Worm (Caenorhabditis elegans) whole organism, young adult: ENCODE data around the gene egli-1.

ENCODE experiments used
- C06A6.2 ChIP-seq: fragments of 200-800 bp; sonication (Bioruptor generic); conservative IDR thresholded peaks from 2 replicates; pipeline ENCODE4 v1.3.6; 2022; ENCODE audit warnings: missing genetic modification characterization, missing compliant biosample characterization
- D2030.7 ChIP-seq: fragments of 200-800 bp; sonication (Bioruptor generic); IDR thresholded peaks from 2 replicates; pipeline ENCODE4 v1.3.6; 2022; ENCODE audit warnings: missing genetic modification reagents, missing genetic modification characterization, missing compliant biosample characterization
- F22D6.2 ChIP-seq: sonication (generic microtip); optimal IDR thresholded peaks from 2 replicates; lab custom pipeline; 2016; ENCODE audit warnings: mild to moderate bottlenecking, missing genetic modification characterization, missing compliant biosample characterization
- F23B12.7 ChIP-seq: sonication (generic microtip); optimal IDR thresholded peaks from 2 replicates; lab custom pipeline; 2017; ENCODE audit warnings: missing genetic modification characterization, mild to moderate bottlenecking, missing compliant biosample characterization, antibody characterized with exemption, moderate library complexity; ENCODE audit not compliant: insufficient read depth
- F39B2.1 ChIP-seq: fragments of 200-800 bp; sonication (Bioruptor generic); IDR thresholded peaks from 2 replicates; pipeline ENCODE4 v1.3.6; 2022; ENCODE audit warnings: missing genetic modification reagents, missing genetic modification characterization, missing compliant biosample characterization
- F57A8.1 ChIP-seq: fragments of 200-800 bp; sonication (Bioruptor generic); optimal IDR thresholded peaks from 2 replicates; lab custom pipeline; 2018; ENCODE audit warnings: mild to moderate bottlenecking, missing genetic modification characterization, moderate library complexity, missing compliant biosample characterization
- K12H6.12 ChIP-seq: fragments of 200-800 bp; sonication (Bioruptor generic); optimal IDR thresholded peaks from 2 replicates; lab custom pipeline; 2018; ENCODE audit warnings: mild to moderate bottlenecking, missing genetic modification characterization, missing compliant biosample characterization
- T26A5.8 ChIP-seq: sonication (generic microtip); optimal IDR thresholded peaks from 2 replicates; lab custom pipeline; 2016; ENCODE audit warnings: missing genetic modification characterization, missing compliant biosample characterization
- Y79H2A.3 ChIP-seq: fragments of 200-800 bp; sonication (Bioruptor generic); conservative IDR thresholded peaks from 2 replicates; pipeline ENCODE4 v1.3.6; 2022; ENCODE audit warnings: missing genetic modification reagents, missing genetic modification characterization, missing compliant biosample characterization
- akir-1 ChIP-seq: fragments of 200-800 bp; sonication (Bioruptor generic); optimal IDR thresholded peaks from 2 replicates; lab custom pipeline; 2018; ENCODE audit warnings: mild to moderate bottlenecking, missing genetic modification characterization, moderate library complexity, missing compliant biosample characterization
- ama-1 ChIP-seq, 3 experiments: fragments of 150-350 bp in 1 of 3; sonication (generic microtip) in 2 of 3; optimal IDR thresholded peaks; 2 replicates each; lab custom pipeline; 2014 to 2018; ENCODE audit warnings: missing biosample characterization in 2 of 3, missing genetic modification characterization in 2 of 3, missing genetic modification reagents in 2 of 3
- aptf-2 ChIP-seq: fragments of 200-800 bp; sonication (Bioruptor generic); conservative IDR thresholded peaks from 2 replicates; pipeline ENCODE4 v1.3.6; 2022; ENCODE audit warnings: missing genetic modification reagents, missing genetic modification characterization, missing compliant biosample characterization
- athp-1 ChIP-seq: sonication (generic microtip); optimal IDR thresholded peaks from 2 replicates; lab custom pipeline; 2017; ENCODE audit warnings: mild to moderate bottlenecking, missing genetic modification characterization, missing compliant biosample characterization
- attf-3 ChIP-seq: fragments of 200-800 bp; sonication (Bioruptor generic); conservative IDR thresholded peaks from 2 replicates; pipeline ENCODE4 v1.3.6; 2022; ENCODE audit warnings: missing genetic modification reagents, missing genetic modification characterization, missing compliant biosample characterization
- bed-2 ChIP-seq: fragments of 200-800 bp; sonication (Bioruptor generic); IDR thresholded peaks from 2 replicates; pipeline ENCODE4 v1.3.6; 2022; ENCODE audit warnings: missing genetic modification reagents, missing genetic modification characterization, missing compliant biosample characterization
- ccch-3 ChIP-seq: fragments of 200-800 bp; sonication (Bioruptor generic); optimal IDR thresholded peaks from 2 replicates; lab custom pipeline; 2018; ENCODE audit warnings: mild to moderate bottlenecking, missing genetic modification characterization, missing compliant biosample characterization
- cebp-1 ChIP-seq, 2 experiments: fragments of 200-800 bp in 1 of 2; sonication (Bioruptor generic) in 1 of 2; sonication (generic microtip) in 1 of 2; IDR thresholded peaks in 1 of 2; optimal IDR thresholded peaks in 1 of 2; 2 replicates each; pipeline versions ENCODE4 v1.3.6 to Lab custom; 2017 to 2022; ENCODE audit warnings: missing compliant biosample characterization in 2 of 2, missing genetic modification characterization in 2 of 2, mild to moderate bottlenecking in 1 of 2, missing genetic modification reagents in 1 of 2, moderate library complexity in 1 of 2
- ceh-40 ChIP-seq: fragments of 200-800 bp; sonication (Bioruptor generic); IDR thresholded peaks from 2 replicates; pipeline ENCODE4 v1.3.6; 2022; ENCODE audit warnings: missing genetic modification characterization, missing compliant biosample characterization
- dox-1 ChIP-seq: fragments of 200-800 bp; sonication (Bioruptor generic); IDR thresholded peaks from 2 replicates; pipeline ENCODE4 v1.3.6; 2022; ENCODE audit warnings: missing genetic modification reagents, missing genetic modification characterization, missing compliant biosample characterization
- dpl-1 ChIP-seq: fragments of 150-350 bp; optimal IDR thresholded peaks from 2 replicates; lab custom pipeline; 2014; ENCODE audit warnings: missing biosample characterization, missing genetic modification reagents, missing genetic modification characterization
- efl-1 ChIP-seq: fragments of 150-350 bp; optimal IDR thresholded peaks from 2 replicates; lab custom pipeline; 2014; ENCODE audit warnings: missing biosample characterization, missing genetic modification reagents, missing genetic modification characterization
- egl-18 ChIP-seq: fragments of 200-800 bp; sonication (Bioruptor generic); IDR thresholded peaks from 2 replicates; pipeline ENCODE4 v1.3.6; 2022; ENCODE audit warnings: missing genetic modification reagents, missing genetic modification characterization, missing compliant biosample characterization
- him-1 ChIP-seq: sonication (generic microtip); optimal IDR thresholded peaks from 2 replicates; lab custom pipeline; 2016; ENCODE audit warnings: missing genotype, missing genetic modification reagents, missing genetic modification characterization, missing compliant biosample characterization
- hlh-12 ChIP-seq: sonication (generic microtip); optimal IDR thresholded peaks from 2 replicates; lab custom pipeline; 2016; ENCODE audit warnings: missing genetic modification characterization, missing compliant biosample characterization
- hsf-1 ChIP-seq: fragments of 200-800 bp; sonication (Bioruptor generic); IDR thresholded peaks from 2 replicates; pipeline ENCODE4 v1.3.6; 2022; ENCODE audit warnings: missing genetic modification reagents, missing genetic modification characterization, missing compliant biosample characterization
- lag-1 ChIP-seq: fragments of 200-800 bp; sonication (Bioruptor generic); IDR thresholded peaks from 2 replicates; pipeline ENCODE4 v1.3.6; 2022; ENCODE audit warnings: missing genetic modification reagents, missing genetic modification characterization, missing compliant biosample characterization
- let-526 ChIP-seq: fragments of 200-800 bp; sonication (Bioruptor generic); IDR thresholded peaks from 2 replicates; pipeline ENCODE4 v1.3.6; 2022; ENCODE audit warnings: missing genetic modification reagents, missing genetic modification characterization, missing compliant biosample characterization
- let-607 ChIP-seq, 2 experiments: fragments of 200-800 bp in 1 of 2; sonication (Bioruptor generic) in 1 of 2; sonication (generic microtip) in 1 of 2; optimal IDR thresholded peaks; 2 replicates each; lab custom pipeline; 2016 to 2018; ENCODE audit warnings: mild to moderate bottlenecking in 2 of 2, missing compliant biosample characterization in 2 of 2, missing genetic modification characterization in 2 of 2, moderate library complexity in 2 of 2, missing genotype in 1 of 2
- lin-40 ChIP-seq: sonication (generic microtip); optimal IDR thresholded peaks from 2 replicates; lab custom pipeline; 2016; ENCODE audit warnings: missing genetic modification characterization, mild to moderate bottlenecking, missing compliant biosample characterization, missing genotype, missing genetic modification reagents
- lsl-1 ChIP-seq: fragments of 200-800 bp; sonication (Bioruptor generic); optimal IDR thresholded peaks from 2 replicates; lab custom pipeline; 2018; ENCODE audit warnings: mild to moderate bottlenecking, missing genetic modification characterization, moderate library complexity, missing compliant biosample characterization
- madf-6 ChIP-seq: fragments of 200-800 bp; sonication (Bioruptor generic); IDR thresholded peaks from 2 replicates; pipeline ENCODE4 v1.3.6; 2022; ENCODE audit warnings: missing genetic modification reagents, missing genetic modification characterization, missing compliant biosample characterization
- mcd-1 ChIP-seq: fragments of 200-800 bp; sonication (Bioruptor generic); IDR thresholded peaks from 2 replicates; pipeline ENCODE4 v1.3.6; 2022; ENCODE audit warnings: missing genetic modification reagents, missing genetic modification characterization, missing compliant biosample characterization
- mel-28 ChIP-seq: sonication (generic microtip); optimal IDR thresholded peaks from 2 replicates; lab custom pipeline; 2016; ENCODE audit warnings: borderline replicate concordance, mild to moderate bottlenecking, missing genetic modification characterization, missing compliant biosample characterization
- nhr-120 ChIP-seq: fragments of 200-800 bp; sonication (Bioruptor generic); IDR thresholded peaks from 2 replicates; pipeline ENCODE4 v1.3.6; 2022; ENCODE audit warnings: missing genetic modification characterization, missing compliant biosample characterization
- nhr-179 ChIP-seq: sonication (generic microtip); optimal IDR thresholded peaks from 2 replicates; lab custom pipeline; 2016; ENCODE audit warnings: mild to moderate bottlenecking, missing genetic modification characterization, missing compliant biosample characterization
- nhr-80 ChIP-seq: sonication (generic microtip); optimal IDR thresholded peaks from 2 replicates; lab custom pipeline; 2016; ENCODE audit warnings: missing genetic modification characterization, missing compliant biosample characterization
- nhr-90 ChIP-seq: sonication (generic microtip); optimal IDR thresholded peaks from 2 replicates; lab custom pipeline; 2016; ENCODE audit warnings: missing genotype, mild to moderate bottlenecking, missing genetic modification characterization, missing compliant biosample characterization
- pha-4 ChIP-seq: fragments of 150-350 bp; sonication (generic microtip); optimal IDR thresholded peaks from 2 replicates; lab custom pipeline; 2014; ENCODE audit warnings: missing biosample characterization, missing genetic modification reagents, missing genetic modification characterization
- sea-2 ChIP-seq: fragments of 200-800 bp; sonication (Bioruptor generic); IDR thresholded peaks from 2 replicates; pipeline ENCODE4 v1.3.6; 2022; ENCODE audit warnings: missing genetic modification characterization, missing compliant biosample characterization
- snpc-1.1 ChIP-seq: sonication (generic microtip); optimal IDR thresholded peaks from 2 replicates; lab custom pipeline; 2017; ENCODE audit warnings: missing genetic modification characterization, mild to moderate bottlenecking, missing compliant biosample characterization, antibody characterized with exemption, moderate library complexity, missing genotype, missing genetic modification reagents; ENCODE audit not compliant: insufficient read depth
- somi-1 ChIP-seq: fragments of 200-800 bp; sonication (Bioruptor generic); optimal IDR thresholded peaks from 2 replicates; lab custom pipeline; 2018; ENCODE audit warnings: mild to moderate bottlenecking, missing genetic modification characterization, missing compliant biosample characterization
- unc-130 ChIP-seq: sonication (generic microtip); optimal IDR thresholded peaks from 2 replicates; lab custom pipeline; 2016; ENCODE audit warnings: missing genetic modification reagents, missing genetic modification characterization, missing compliant biosample characterization
- zfh-2 ChIP-seq: fragments of 200-800 bp; sonication (Bioruptor generic); conservative IDR thresholded peaks from 2 replicates; pipeline ENCODE4 v1.3.6; 2022; ENCODE audit warnings: missing genetic modification reagents, missing genetic modification characterization, missing compliant biosample characterization
- zim-3 ChIP-seq: sonication (generic microtip); optimal IDR thresholded peaks from 2 replicates; lab custom pipeline; 2017; ENCODE audit warnings: mild to moderate bottlenecking, missing genetic modification characterization, moderate library complexity, missing compliant biosample characterization
- ztf-18 ChIP-seq: sonication (generic microtip); optimal IDR thresholded peaks from 2 replicates; lab custom pipeline; 2016; ENCODE audit warnings: missing genotype, mild to moderate bottlenecking, missing genetic modification characterization, missing compliant biosample characterization
- ztf-26 ChIP-seq: sonication (generic microtip); optimal IDR thresholded peaks from 2 replicates; lab custom pipeline; 2017; ENCODE audit warnings: missing genetic modification characterization, missing compliant biosample characterization
- ztf-6 ChIP-seq: fragments of 200-800 bp; sonication (Bioruptor generic); IDR thresholded peaks from 2 replicates; pipeline ENCODE4 v1.3.6; 2022; ENCODE audit warnings: missing genetic modification reagents, missing genetic modification characterization, missing compliant biosample characterization

Gene egli-1

ce11 chrII:9285171-9286025 is 38.4 kb upstream of the egli-1 start, which contains the start of gene mtrr-1:
Gene mtrr-1, plus strand, starts transcription at chrII:9285975.
- TF ChIP-seq pha-4 (tag; lab: Kevin White, UChicago) (no peak), Y79H2A.3 (GFP tag; lab: Robert Waterston, UW) (no peak), F57A8.1 (GFP tag; lab: Kevin White, UChicago) (no peak), athp-1 (tag; lab: Kevin White, UChicago) (no peak), aptf-2 (GFP tag; lab: Robert Waterston, UW) (no peak), ama-1 (optimal IDR thresholded peaks at IDR 0.05; lab: Kevin White, UChicago) (peak; percentile 90), ama-1 (GFP tag; optimal IDR thresholded peaks at IDR 0.05; lab: Kevin White, UChicago) (peak in 1 of 2 experiments; percentile 21), F22D6.2 (tag; lab: Kevin White, UChicago) (no peak), dpl-1 (no peak), K12H6.12 (tag; lab: Kevin White, UChicago) (no peak), nhr-90 (no peak), D2030.7 (peak; percentile 61), cebp-1 (GFP tag; IDR thresholded peaks at IDR 0.05; lab: Robert Waterston, UW) (no peak), cebp-1 (tag; optimal IDR thresholded peaks at IDR 0.05; lab: Kevin White, UChicago) (peak; percentile 11), nhr-120 (GFP tag; lab: Robert Waterston, UW) (no peak), F23B12.7 (tag; lab: Kevin White, UChicago) (no peak), madf-6 (GFP tag; lab: Robert Waterston, UW) (peak; percentile 87), zim-3 (tag; lab: Kevin White, UChicago) (no peak), attf-3 (no peak), T26A5.8 (tag; lab: Kevin White, UChicago) (no peak), akir-1 (GFP tag; lab: Kevin White, UChicago) (no peak), egl-18 (no peak), bed-2 (GFP tag; lab: Robert Waterston, UW) (no peak), sea-2 (no peak), hsf-1 (GFP tag; lab: Robert Waterston, UW) (no peak), zfh-2 (GFP tag; lab: Robert Waterston, UW) (no peak), him-1 (tag; lab: Kevin White, UChicago) (no peak), ceh-40 (GFP tag; lab: Robert Waterston, UW) (no peak), mel-28 (tag; lab: Kevin White, UChicago) (peak; percentile 13), hlh-12 (tag; lab: Kevin White, UChicago) (no peak), snpc-1.1 (tag; lab: Kevin White, UChicago) (no peak), let-607 (tag; optimal IDR thresholded peaks at IDR 0.05; lab: Kevin White, UChicago) (no peak), ccch-3 (no peak), ztf-6 (GFP tag; lab: Robert Waterston, UW) (no peak), ztf-18 (tag; lab: Kevin White, UChicago) (no peak), lin-40 (peak; percentile 2), F39B2.1 (no peak), lag-1 (GFP tag; lab: Robert Waterston, UW) (no peak), nhr-179 (no peak), mcd-1 (GFP tag; lab: Robert Waterston, UW) (peak; percentile 17; the same call in 1 of the 2 replicates), let-526 (GFP tag; lab: Robert Waterston, UW) (no peak), nhr-80 (tag; lab: Kevin White, UChicago) (no peak), unc-130 (GFP tag; lab: Kevin White, UChicago) (no peak), lsl-1 (GFP tag; lab: Kevin White, UChicago) (peak; percentile 85), C06A6.2 (no peak), ztf-26 (tag; lab: Kevin White, UChicago) (no peak), dox-1 (GFP tag; lab: Robert Waterston, UW) (no peak), efl-1 (peak; percentile 37), somi-1 (GFP tag; lab: Kevin White, UChicago) (no peak)
